Worm (Caenorhabditis elegans): ENCODE measurements around the gene pph-1.

The pph-1 gene

ce11 chrV:10736756-10737155, 34.4 kb downstream of the pph-1 start, which contains the start of the genes mre-11 and wdr-5.3 (continued):
- TF ChIP-seq lsl-1 (GFP tag; optimal IDR thresholded peaks at IDR 0.05) (peak; percentile 60), madf-8 (GFP tag; conservative IDR thresholded peaks at IDR 0.05) (peak; percentile 65), chd-7 (tag; optimal IDR thresholded peaks at IDR 0.05) (no peak), lin-26 (GFP tag; IDR thresholded peaks at IDR 0.05) (no peak), nhr-27 (tag; optimal IDR thresholded peaks at IDR 0.05) (no peak), D2030.7 (GFP tag; IDR thresholded peaks at IDR 0.05) (peak; percentile 52), zim-3 (tag; optimal IDR thresholded peaks at IDR 0.05) (no peak), F33H1.4 (GFP tag; IDR thresholded peaks at IDR 0.05) (peak; percentile 25; the same call in 1 of the 2 replicates), ZK185.1 (tag; optimal IDR thresholded peaks at IDR 0.05; ENCODE audit: poor library complexity, severe bottlenecking) (peak; percentile 70), snpc-4 (GFP tag; optimal IDR thresholded peaks at IDR 0.05) (no peak), snpc-4 (tag; optimal IDR thresholded peaks at IDR 0.05) (peak in 1 of 4 experiments; percentile 44), dpl-1 (GFP tag; optimal IDR thresholded peaks at IDR 0.05) (peak; percentile 58), madf-6 (GFP tag; IDR thresholded peaks at IDR 0.05) (peak; percentile 79), hsf-1 (GFP tag; IDR thresholded peaks at IDR 0.05) (0 out of 2 replicates have a peak, but pooled peaks have one; percentile 51), ztf-6 (GFP tag; IDR thresholded peaks at IDR 0.05) (peak; percentile 51; the same call in 1 of the 2 replicates), sdz-38 (tag; optimal IDR thresholded peaks at IDR 0.05) (no peak), hmg-1.2 (GFP tag; IDR thresholded peaks at IDR 0.05) (peak; percentile 21; the same call in 1 of the 2 replicates), ceh-91 (GFP tag; IDR thresholded peaks at IDR 0.05) (peak; percentile 29; the same call in 1 of the 2 replicates), F52B5.7 (tag; optimal IDR thresholded peaks at IDR 0.05) (no peak), F23B12.7 (tag; optimal IDR thresholded peaks at IDR 0.05; ENCODE audit: insufficient read depth) (no peak), F49E8.2 (tag; optimal IDR thresholded peaks at IDR 0.05; ENCODE audit: insufficient read depth) (peak; percentile 17), lir-1 (GFP tag; conservative IDR thresholded peaks at IDR 0.05) (peak; percentile 21; the same call in 1 of the 2 replicates), unc-130 (GFP tag; optimal IDR thresholded peaks at IDR 0.05) (peak; percentile 81), egl-44 (GFP tag; IDR thresholded peaks at IDR 0.05) (no peak), tbp1 (GFP tag; optimal IDR thresholded peaks at IDR 0.05) (no peak), efl-1 (GFP tag; optimal IDR thresholded peaks at IDR 0.05) (peak; percentile 85), hlh-26 (GFP tag; conservative IDR thresholded peaks at IDR 0.05) (no peak), F39B2.1 (GFP tag; IDR thresholded peaks at IDR 0.05) (no peak), ztf-18 (tag; optimal IDR thresholded peaks at IDR 0.05) (no peak), ekl-4 (GFP tag; IDR thresholded peaks at IDR 0.05) (peak; percentile 46; the same call in 1 of the 2 replicates), ceh-40 (GFP tag; IDR thresholded peaks at IDR 0.05) (no peak), ets-4 (GFP tag; optimal IDR thresholded peaks at IDR 0.05) (no peak), ceh-58 (GFP tag; IDR thresholded peaks at IDR 0.05) (no peak), somi-1 (GFP tag; optimal IDR thresholded peaks at IDR 0.05) (no peak), nfya-2 (GFP tag; IDR thresholded peaks at IDR 0.05) (no peak), nhr-80 (tag; optimal IDR thresholded peaks at IDR 0.05) (no peak), B0035.1 (tag; optimal IDR thresholded peaks at IDR 0.05) (no peak), Y95B8A.8 (GFP tag; IDR thresholded peaks at IDR 0.05) (0 out of 2 replicates have a peak, but pooled peaks have one; percentile 26)

ce11 chrV:10741357-10741756, 39.0 kb downstream of the pph-1 start, which contains the start of gene ZC302.3:
Gene ZC302.3, minus strand, starts transcription at chrV:10741457.
- TF ChIP-seq egrh-3 (GFP tag; IDR thresholded peaks at IDR 0.05): no peak
- TF ChIP-seq ceh-79 (tag; optimal IDR thresholded peaks at IDR 0.05): no peak
- TF ChIP-seq mel-28 (tag; optimal IDR thresholded peaks at IDR 0.05; ENCODE audit: borderline replicate concordance): no peak
- TF ChIP-seq F55B11.4 (tag; optimal IDR thresholded peaks at IDR 0.05; ENCODE audit: borderline replicate concordance, insufficient read depth): no peak
- no peak for TF ChIP-seq sptf-2 (GFP tag; optimal IDR thresholded peaks at IDR 0.05)
- TF ChIP-seq lsy-27 (tag; optimal IDR thresholded peaks at IDR 0.05; ENCODE audit: borderline replicate concordance, insufficient read depth): no peak
- TF ChIP-seq nhr-27 (tag; optimal IDR thresholded peaks at IDR 0.05): no peak
- no peak for TF ChIP-seq zfh-2 (GFP tag; conservative IDR thresholded peaks at IDR 0.05)
- TF ChIP-seq lin-26 (GFP tag; IDR thresholded peaks at IDR 0.05): no peak
- no peak for TF ChIP-seq hsf-1 (GFP tag; IDR thresholded peaks at IDR 0.05)
